Worm (Caenorhabditis elegans) whole organism, dauer: ENCODE results near the gene R13D11.4.
"Not testable (repeated sequence)": the region's sequence is repeated elsewhere in the genome, so short reads cannot be mapped to it uniquely, and the experiment has no call there.

Experiments
- unc-62 ChIP-seq: sonication (generic microtip); optimal IDR thresholded peaks from 2 replicates; lab custom pipeline; 2017; ENCODE audit warnings: missing biosample characterization, missing genetic modification reagents, missing genetic modification characterization

The R13D11.4 gene

ce11 chrV:801555-802060 lies 9.0 kb upstream of the R13D11.4 start:
- TF ChIP-seq unc-62 (GFP tag; lab: Kevin White, UChicago) = no peak

ce11 chrV:802726-803125 lies 7.9 kb upstream of the R13D11.4 start:
- no peak for TF ChIP-seq unc-62 (GFP tag; lab: Kevin White, UChicago)

- TF ChIP-seq unc-62 (GFP tag; lab: Kevin White, UChicago) = no peak
These were observed 7.1 kb upstream of the R13D11.4 start for ce11 chrV:803472-803871.

DNA sequence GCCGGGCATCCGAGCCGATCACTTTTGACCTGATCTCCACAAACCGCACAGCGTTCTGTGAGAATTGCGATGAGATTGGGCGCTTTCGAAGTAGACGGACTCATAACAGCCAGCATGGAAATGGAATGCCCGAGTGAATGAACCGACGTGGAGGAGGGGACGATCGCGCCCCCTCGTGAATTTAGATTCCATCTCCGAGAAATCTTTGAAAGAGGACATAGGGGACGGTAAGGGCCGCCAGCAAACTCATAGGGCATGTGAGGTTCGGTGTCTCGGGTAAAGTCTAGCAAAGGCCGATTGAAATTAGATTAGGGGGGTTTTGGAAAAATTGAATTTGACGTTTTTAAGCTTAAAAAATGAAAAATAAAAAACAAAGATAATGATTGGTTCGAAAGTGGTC lies 6.1 kb upstream of the R13D11.4 start, which contains the start of gene nhr-270:
TSS of gene nhr-270 (minus strand) at position 257 of the 400 bp plus-strand sequence.
- TF ChIP-seq unc-62 (GFP tag; lab: Kevin White, UChicago) = no peak

DNA sequence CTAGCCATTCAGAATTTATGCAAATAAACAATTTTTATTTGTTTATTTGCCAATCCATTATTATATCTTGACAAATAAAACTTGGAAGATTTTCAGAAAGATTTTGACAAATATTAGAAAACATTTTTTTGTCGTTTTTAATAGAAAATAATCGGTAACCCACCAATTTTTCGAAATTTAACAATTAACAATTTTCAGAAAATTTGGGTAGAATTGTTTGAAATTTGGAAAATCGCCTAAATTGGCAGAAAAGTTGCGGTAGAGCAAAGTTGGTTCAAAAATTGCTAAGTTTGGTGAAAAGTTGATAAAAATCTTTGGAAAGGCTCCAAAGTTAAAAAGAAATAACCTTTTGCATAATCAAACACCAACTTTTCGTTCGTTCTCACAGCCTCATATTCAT lies 2.4 kb upstream of the R13D11.4 start:
- no peak for TF ChIP-seq unc-62 (GFP tag; lab: Kevin White, UChicago)

DNA sequence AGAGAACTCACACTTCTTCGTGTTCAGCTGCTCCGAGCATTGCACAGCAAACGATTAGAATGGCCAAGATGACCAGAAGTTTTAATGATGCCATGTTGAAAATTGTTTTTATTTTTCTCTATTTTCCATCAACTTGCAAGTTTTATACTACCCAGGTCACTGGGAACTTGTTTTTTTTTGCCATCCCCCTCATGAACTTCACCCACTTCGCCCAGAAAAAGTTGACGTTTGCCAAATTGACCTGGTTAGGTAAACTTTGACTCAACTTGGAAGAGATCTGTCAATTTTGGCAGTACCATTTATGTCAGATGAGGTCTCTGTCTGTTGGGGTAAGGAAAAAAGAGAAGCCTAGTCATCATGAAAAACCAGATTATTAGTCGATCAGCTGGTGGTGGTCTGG lies 2.5 kb downstream of the R13D11.4 start, which contains the start of gene R13D11.10:
TSS of gene R13D11.10 (minus strand) at position 101 of the 400 bp plus-strand sequence.
- TF ChIP-seq unc-62 (GFP tag; lab: Kevin White, UChicago) = no peak

ce11 chrV:814716-815115 lies 4.1 kb downstream of the R13D11.4 start, which contains the start of gene R13D11.3:
Gene R13D11.3 (plus strand): TSS chrV:815016.
- TF ChIP-seq unc-62 (GFP tag; lab: Kevin White, UChicago) = no peak

DNA sequence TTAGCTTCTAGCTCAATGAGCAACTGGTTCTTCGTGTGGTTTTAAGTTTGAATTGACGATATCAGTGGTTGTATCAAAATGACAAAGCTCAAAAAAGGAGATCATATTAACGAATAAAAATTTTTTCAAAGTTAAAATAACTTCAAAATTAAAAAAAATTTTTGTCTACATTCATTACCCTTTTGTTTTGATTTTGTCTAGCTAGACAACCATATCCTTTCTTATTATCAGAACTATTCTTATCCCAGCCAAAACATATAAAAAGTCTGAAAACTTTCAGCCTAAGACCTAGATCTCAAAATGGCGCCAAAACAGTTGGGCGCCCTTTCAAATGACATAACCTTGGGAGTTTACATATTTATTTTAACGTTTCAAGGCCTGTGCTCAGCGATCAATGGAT lies 6.6 kb downstream of the R13D11.4 start, which contains the start of gene R13D11.1:
TSS of gene R13D11.1 (plus strand) at position 301 of the 400 bp plus-strand sequence.
- TF ChIP-seq unc-62 (GFP tag; lab: Kevin White, UChicago) = no peak

DNA sequence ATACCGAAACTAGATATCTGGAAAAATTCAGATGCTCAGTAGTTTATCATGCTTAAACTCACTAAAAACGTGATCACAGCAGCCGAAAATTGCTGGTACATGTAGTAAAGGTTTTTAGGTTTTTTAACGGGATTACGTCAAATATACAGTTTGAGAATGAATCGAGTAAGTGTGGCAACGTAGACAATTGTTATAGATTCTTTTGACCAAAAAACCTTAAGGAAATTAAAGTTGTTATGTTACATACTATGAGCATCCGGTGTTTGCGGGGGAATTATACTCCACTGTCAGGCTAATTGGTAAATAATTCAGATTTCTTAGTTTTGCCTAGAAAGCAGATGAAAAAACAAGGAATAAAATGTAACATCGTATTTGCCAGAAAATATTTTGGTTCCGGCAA lies 10.0 kb downstream of the R13D11.4 start, which contains the start of gene srx-32:
TSS of gene srx-32 (minus strand) at position 101 of the 400 bp plus-strand sequence.
- TF ChIP-seq unc-62 (GFP tag; lab: Kevin White, UChicago) = not testable (repeated sequence)

DNA sequence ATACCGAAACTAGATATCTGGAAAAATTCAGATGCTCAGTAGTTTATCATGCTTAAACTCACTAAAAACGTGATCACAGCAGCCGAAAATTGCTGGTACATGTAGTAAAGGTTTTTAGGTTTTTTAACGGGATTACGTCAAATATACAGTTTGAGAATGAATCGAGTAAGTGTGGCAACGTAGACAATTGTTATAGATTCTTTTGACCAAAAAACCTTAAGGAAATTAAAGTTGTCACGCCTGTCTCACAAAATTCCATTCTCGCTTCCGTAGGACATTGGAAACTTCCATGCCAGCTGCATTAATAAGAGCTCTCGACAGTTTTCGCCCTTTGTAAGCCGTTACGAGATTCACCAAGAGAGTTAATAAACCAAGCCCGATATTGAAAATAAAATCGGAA lies 12.3 kb downstream of the R13D11.4 start, which contains the start of gene srx-31:
TSS of gene srx-31 (minus strand) at position 101 of the 400 bp plus-strand sequence.
- TF ChIP-seq unc-62 (GFP tag; lab: Kevin White, UChicago) = not testable (repeated sequence)

ce11 chrV:826097-826496 lies 15.5 kb downstream of the R13D11.4 start, which contains the start of gene F41H8.2:
Gene F41H8.2 (plus strand): TSS chrV:826397.
- TF ChIP-seq unc-62 (GFP tag; lab: Kevin White, UChicago) = no peak

ce11 chrV:833368-833767 lies 22.8 kb downstream of the R13D11.4 start, which contains the start of gene F41H8.1:
Gene F41H8.1 (plus strand): TSS chrV:833668.
- no peak for TF ChIP-seq unc-62 (GFP tag; lab: Kevin White, UChicago)

DNA sequence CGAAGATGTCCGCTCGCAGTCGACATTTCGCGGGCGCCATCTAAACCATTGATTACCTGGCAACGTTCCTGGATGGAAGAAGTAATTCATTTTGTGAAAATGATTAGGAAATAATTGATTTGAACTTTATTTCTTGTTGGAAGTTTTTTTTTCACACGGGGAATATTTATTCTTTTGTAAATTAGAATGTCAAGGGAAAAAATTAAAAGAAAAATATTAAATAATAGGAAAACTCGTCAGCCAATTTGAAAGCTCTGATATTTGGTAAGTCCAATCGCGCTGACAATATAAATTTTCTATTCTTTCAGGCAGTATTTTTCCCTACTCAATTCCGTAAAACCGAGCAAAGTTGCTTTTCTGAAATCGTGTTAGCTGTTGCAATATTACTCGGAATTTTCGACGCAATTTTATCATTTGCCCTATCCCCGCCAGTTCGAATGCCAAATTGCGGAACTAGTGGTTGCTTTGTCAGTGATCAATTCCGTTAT lies 28.4 kb downstream of the R13D11.4 start, which contains the start of the genes K09C6.7 and K09C6.10:
TSS of gene K09C6.7 (minus strand) at position 101 of the 488 bp plus-strand sequence.
TSS of gene K09C6.10 (plus strand) at position 438 of the 488 bp plus-strand sequence.
- not testable (repeated sequence) for TF ChIP-seq unc-62 (GFP tag; lab: Kevin White, UChicago)

DNA sequence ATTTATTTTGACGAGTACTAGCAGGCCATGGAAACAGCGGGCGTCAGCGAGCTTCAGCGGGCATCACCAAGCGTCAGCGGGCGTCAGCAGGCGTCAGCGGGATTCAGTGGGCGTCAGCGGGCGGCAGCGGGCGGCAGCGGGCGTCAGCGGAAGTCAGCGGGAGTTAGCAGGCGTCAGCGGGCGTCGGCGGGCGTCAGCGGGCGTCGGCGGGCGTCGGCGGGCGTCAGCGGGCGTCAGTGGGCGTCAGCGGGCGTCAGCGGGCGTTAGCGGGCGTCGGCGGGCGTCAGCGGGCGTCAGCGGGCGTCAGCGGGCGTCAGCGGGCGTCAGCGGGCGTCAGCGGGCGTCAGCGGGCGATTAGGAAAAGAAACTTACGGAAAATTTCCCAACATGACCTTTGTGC lies 32.0 kb downstream of the R13D11.4 start:
- TF ChIP-seq unc-62 (GFP tag; lab: Kevin White, UChicago) = no peak

DNA sequence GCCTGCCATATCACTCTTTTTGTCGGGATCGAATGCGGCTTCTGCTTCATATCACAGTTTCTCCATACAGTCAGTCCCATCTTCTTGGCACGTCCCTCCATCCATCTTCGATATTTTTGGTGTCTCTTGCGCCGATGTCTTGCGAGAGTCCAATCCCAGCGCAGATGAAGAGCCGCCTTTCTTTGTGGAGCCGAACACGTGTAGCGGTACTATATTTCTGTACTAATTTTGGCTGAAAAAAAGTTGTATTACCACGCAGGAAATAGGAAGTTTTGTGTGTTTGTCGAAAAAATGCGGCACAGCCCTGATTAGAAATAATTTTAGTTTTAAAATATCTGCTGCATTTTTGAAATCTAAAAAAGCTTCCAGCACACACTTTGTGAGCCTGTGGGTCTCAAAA lies 32.5 kb downstream of the R13D11.4 start, which contains the start of gene K09C6.8:
TSS of gene K09C6.8 (minus strand) at position 101 of the 400 bp plus-strand sequence.
- not testable (repeated sequence) for TF ChIP-seq unc-62 (GFP tag; lab: Kevin White, UChicago)

- TF ChIP-seq unc-62 (GFP tag; lab: Kevin White, UChicago) = no peak
These were observed 36.9 kb downstream of the R13D11.4 start, which contains the start of gene srbc-13 for ce11 chrV:847521-847920. Gene srbc-13 (plus strand): TSS chrV:847821.
